Fruit fly (Drosophila melanogaster): ENCODE results near the gene CG11454.

DNA sequence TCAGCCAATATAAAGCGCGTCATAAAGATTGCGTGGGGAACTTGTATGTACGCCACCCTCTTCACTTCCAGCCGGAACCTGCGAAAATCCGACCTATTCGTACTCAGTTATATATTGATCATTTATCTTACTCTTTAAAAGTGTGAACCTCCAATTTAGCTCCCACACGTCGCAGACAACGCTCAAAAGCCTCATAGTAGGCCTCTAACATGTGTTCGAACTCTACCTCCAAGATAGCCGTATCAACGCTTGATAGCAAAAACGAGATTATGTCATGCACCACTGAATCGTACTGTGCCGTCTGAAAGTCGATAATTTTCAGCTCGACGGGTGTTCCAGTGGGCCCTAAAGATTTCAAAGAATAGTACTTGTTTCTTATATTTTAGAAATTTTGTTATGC, 3.5 kb upstream of the CG11454 start:
- no peak for TF ChIP-seq EcR (GFP tag; optimal IDR thresholded peaks at IDR 0.05)
- no peak for TF ChIP-seq usp (GFP tag; optimal IDR thresholded peaks at IDR 0.05)
